Worm (Caenorhabditis elegans): ENCODE measurements around the gene F35C8.8.

The F35C8.8 gene

ce11 chrX:5407271-5407670 is 34.8 kb upstream of the F35C8.8 start (continued):
- TF ChIP-seq snpc-4 (tag; optimal IDR thresholded peaks at IDR 0.05) (no peak), lin-13 (GFP tag; optimal IDR thresholded peaks at IDR 0.05) (no peak), hlh-30 (tag; optimal IDR thresholded peaks at IDR 0.05; ENCODE audit: insufficient read depth) (no peak), lim-7 (GFP tag; IDR thresholded peaks at IDR 0.05) (peak; percentile 82), ztf-11 (tag; optimal IDR thresholded peaks at IDR 0.05) (no peak), nhr-77 (tag; optimal IDR thresholded peaks at IDR 0.05) (no peak), dpl-1 (GFP tag; optimal IDR thresholded peaks at IDR 0.05) (no peak), egl-43 (GFP tag; IDR thresholded peaks at IDR 0.05) (peak; percentile 84), zfp-2 (tag; optimal IDR thresholded peaks at IDR 0.05) (no peak), nhr-28 (tag; optimal IDR thresholded peaks at IDR 0.05) (no peak), ztf-7 (tag; optimal IDR thresholded peaks at IDR 0.05) (no peak), dmd-6 (GFP tag; IDR thresholded peaks at IDR 0.05) (peak; percentile 27; the same call in 1 of the 2 replicates), D1046.2 (GFP tag; IDR thresholded peaks at IDR 0.05) (peak; percentile 59; the same call in 1 of the 2 replicates), madf-9 (GFP tag; conservative IDR thresholded peaks at IDR 0.05) (0 out of 2 replicates have a peak, but pooled peaks have one; percentile 22), nhr-41 (GFP tag; IDR thresholded peaks at IDR 0.05) (peak; percentile 67; the same call in 1 of the 2 replicates), zfp-3 (GFP tag; conservative IDR thresholded peaks at IDR 0.05) (0 out of 2 replicates have a peak, but pooled peaks have one; percentile 56), nhr-111 (GFP tag; optimal IDR thresholded peaks at IDR 0.05) (peak; percentile 61), ceh-32 (tag; optimal IDR thresholded peaks at IDR 0.05; ENCODE audit: poor library complexity) (no peak), hlh-11 (tag; optimal IDR thresholded peaks at IDR 0.05) (no peak), jun-1 (tag; optimal IDR thresholded peaks at IDR 0.05) (no peak)

- TF ChIP-seq ZK337.2 (GFP tag; IDR thresholded peaks at IDR 0.05), result no peak
- TF ChIP-seq nhr-42 (GFP tag; IDR thresholded peaks at IDR 0.05), result no peak
- TF ChIP-seq nhr-10 (tag; optimal IDR thresholded peaks at IDR 0.05), result no peak
- TF ChIP-seq lir-3 (tag; optimal IDR thresholded peaks at IDR 0.05), result no peak
- TF ChIP-seq F37D6.2 (tag; optimal IDR thresholded peaks at IDR 0.05), result no peak
- no peak for TF ChIP-seq nhr-11 (tag; optimal IDR thresholded peaks at IDR 0.05)
- TF ChIP-seq F26F4.8 (GFP tag; conservative IDR thresholded peaks at IDR 0.05), result no peak
- no peak for TF ChIP-seq nhr-28 (tag; optimal IDR thresholded peaks at IDR 0.05)
- TF ChIP-seq mes-2 (tag; optimal IDR thresholded peaks at IDR 0.05; ENCODE audit: poor library complexity, severe bottlenecking), result no peak
- TF ChIP-seq daf-8 (GFP tag; IDR thresholded peaks at IDR 0.05), result no peak
- no peak for TF ChIP-seq snpc-1.2 (GFP tag; IDR thresholded peaks at IDR 0.05)
- TF ChIP-seq nhr-111 (GFP tag; optimal IDR thresholded peaks at IDR 0.05), result no peak
- no peak for TF ChIP-seq cey-2 (tag; optimal IDR thresholded peaks at IDR 0.05; ENCODE audit: borderline replicate concordance, insufficient read depth)
- no peak for TF ChIP-seq daf-19 (GFP tag; conservative IDR thresholded peaks at IDR 0.05)
- TF ChIP-seq ZK546.5 (tag; optimal IDR thresholded peaks at IDR 0.05), result no peak
- TF ChIP-seq dpl-1 (GFP tag; optimal IDR thresholded peaks at IDR 0.05), result no peak
- no peak for TF ChIP-seq zag-1 (tag; optimal IDR thresholded peaks at IDR 0.05)
- TF ChIP-seq nhr-77 (tag; optimal IDR thresholded peaks at IDR 0.05), result no peak
- TF ChIP-seq nhr-76 (tag; optimal IDR thresholded peaks at IDR 0.05), result no peak
- no peak for TF ChIP-seq lim-7 (GFP tag; IDR thresholded peaks at IDR 0.05)
Measured at ce11 chrX:5406345-5406744, 33.9 kb upstream of the F35C8.8 start, which contains the start of gene C03F11.4. C03F11.4 (minus strand) TSS chrX:5406445.

- TF ChIP-seq mes-2 (tag; optimal IDR thresholded peaks at IDR 0.05; ENCODE audit: poor library complexity, severe bottlenecking) (peak; percentile 13), php-3 (GFP tag; IDR thresholded peaks at IDR 0.05) (0 out of 2 replicates have a peak, but pooled peaks have one; percentile 41), dve-1 (tag; optimal IDR thresholded peaks at IDR 0.05; ENCODE audit: insufficient read depth) (peak; percentile 32), daf-16 (GFP tag; optimal IDR thresholded peaks at IDR 0.05) (no peak), daf-16 (tag; optimal IDR thresholded peaks at IDR 0.05) (peak; percentile 81), pqm-1 (tag; optimal IDR thresholded peaks at IDR 0.05) (peak; percentile 97), nhr-28 (tag; optimal IDR thresholded peaks at IDR 0.05) (peak; percentile 89), dmd-6 (GFP tag; IDR thresholded peaks at IDR 0.05) (peak; percentile 82), nhr-77 (tag; optimal IDR thresholded peaks at IDR 0.05) (peak; percentile 69), spr-1 (tag; optimal IDR thresholded peaks at IDR 0.05) (no peak), mxl-3 (GFP tag; optimal IDR thresholded peaks at IDR 0.05) (peak; percentile 25), hlh-30 (tag; optimal IDR thresholded peaks at IDR 0.05; ENCODE audit: insufficient read depth) (peak; percentile 2), zfp-3 (GFP tag; conservative IDR thresholded peaks at IDR 0.05) (no peak), hmg-1.1 (GFP tag; IDR thresholded peaks at IDR 0.05) (no peak), ceh-82 (tag; optimal IDR thresholded peaks at IDR 0.05) (no peak), hlh-11 (tag; optimal IDR thresholded peaks at IDR 0.05) (peak; percentile 71), ceh-62 (tag; optimal IDR thresholded peaks at IDR 0.05) (no peak)
Measured at ce11 chrX:5400524-5400923, 28.1 kb upstream of the F35C8.8 start, which contains the start of gene scav-1. scav-1 (minus strand) TSS chrX:5400584.

Data from whole organism, L4 larva.